Worm (Caenorhabditis elegans): ENCODE results near the gene lev-1.

DNA sequence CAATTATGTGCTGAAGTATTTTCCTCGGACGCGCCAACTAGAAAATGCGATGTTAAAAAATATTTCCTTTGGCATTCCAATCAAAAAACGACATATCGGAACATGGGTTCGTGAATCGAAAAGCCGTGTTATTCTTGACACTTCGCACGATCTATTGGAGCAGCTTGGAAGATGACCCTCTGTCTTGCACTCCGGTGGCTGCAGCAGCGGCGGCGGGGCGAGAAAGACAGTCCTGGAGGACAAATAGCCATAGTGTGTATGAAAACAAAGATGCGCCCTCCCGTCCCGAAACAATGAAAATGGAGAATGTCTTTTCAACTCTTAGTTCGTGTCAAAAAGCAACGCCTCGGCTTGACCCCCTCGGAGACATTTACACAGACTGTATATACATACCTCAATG, 11.7 kb downstream of the lev-1 start:
- no peak for TF ChIP-seq ceh-82 (tag; optimal IDR thresholded peaks at IDR 0.05)
- no peak for TF ChIP-seq gmeb-1 (tag; optimal IDR thresholded peaks at IDR 0.05)
- no peak for TF ChIP-seq lin-11 (tag; optimal IDR thresholded peaks at IDR 0.05)
